Fruit fly (Drosophila melanogaster) whole organism, embryonic: ENCODE measurements around the gene Dpp10.

Experiments used
- B-H2 ChIP-seq: fragments of 200-800 bp; sonication (Bioruptor generic); optimal IDR thresholded peaks from 2 replicates; lab custom pipeline; 2018; ENCODE audit warnings: missing biosample characterization, mild to moderate bottlenecking, missing genetic modification characterization
- BEAF-32 ChIP-seq: fragments of 200-800 bp; sonication (Bioruptor generic); optimal IDR thresholded peaks from 3 replicates; lab custom pipeline; 2017; ENCODE audit warnings: missing biosample characterization, missing genetic modification characterization, mild to moderate bottlenecking, moderate library complexity, missing genetic modification reagents
- Bgb ChIP-seq: fragments of 200-800 bp; sonication (Bioruptor generic); IDR thresholded peaks from 2 replicates; pipeline ENCODE4 v1.3.6; 2022; ENCODE audit warnings: missing biosample characterization, missing genetic modification characterization; ENCODE audit not compliant: partially characterized antibody
- CG10431 ChIP-seq: fragments of 200-800 bp; sonication (Bioruptor generic); optimal IDR thresholded peaks from 3 replicates; lab custom pipeline; 2018; ENCODE audit warnings: missing biosample characterization, mild to moderate bottlenecking, missing genetic modification characterization
- CG11560 ChIP-seq: fragments of 200-800 bp; sonication (Bioruptor generic); IDR thresholded peaks from 3 replicates; pipeline ENCODE4 v1.3.6; 2022; ENCODE audit warnings: missing biosample characterization, missing genetic modification characterization
- CG15479 ChIP-seq: fragments of 200-800 bp; sonication (Bioruptor generic); optimal IDR thresholded peaks from 3 replicates; lab custom pipeline; 2019; ENCODE audit warnings: missing biosample characterization, mild to moderate bottlenecking, missing genetic modification characterization, moderate library complexity
- CG17802 ChIP-seq: fragments of 200-800 bp; sonication (Bioruptor generic); optimal IDR thresholded peaks from 2 replicates; lab custom pipeline; 2018; ENCODE audit warnings: missing biosample characterization, mild to moderate bottlenecking, missing genetic modification characterization, moderate library complexity
- CG18262 ChIP-seq: fragments of 200-800 bp; optimal IDR thresholded peaks from 3 replicates; lab custom pipeline; 2019; ENCODE audit warnings: missing biosample characterization, mild to moderate bottlenecking, missing genetic modification characterization, moderate library complexity
- CG31388 ChIP-seq: fragments of 200-800 bp; sonication (Bioruptor generic); optimal IDR thresholded peaks from 2 replicates; lab custom pipeline; 2016; ENCODE audit warnings: missing biosample characterization, missing genetic modification characterization
- CG31441 ChIP-seq: fragments of 200-800 bp; sonication (Bioruptor generic); IDR thresholded peaks from 2 replicates; pipeline ENCODE4 v1.3.6; 2022; ENCODE audit warnings: missing biosample characterization, missing genetic modification characterization
- CG3847 ChIP-seq: fragments of 200-800 bp; sonication (Bioruptor generic); IDR thresholded peaks from 2 replicates; pipeline ENCODE4 v1.3.6; 2022; ENCODE audit warnings: missing biosample characterization, missing genetic modification characterization
- CG6689 ChIP-seq: fragments of 200-800 bp; sonication (Bioruptor generic); IDR thresholded peaks from 2 replicates; pipeline ENCODE4 v1.3.6; 2022; ENCODE audit warnings: missing biosample characterization, missing genetic modification characterization
- CG7963 ChIP-seq: fragments of 200-800 bp; sonication (Bioruptor generic); IDR thresholded peaks from 3 replicates; pipeline ENCODE4 v1.3.6; 2022; ENCODE audit warnings: missing biosample characterization, missing genetic modification characterization; ENCODE audit not compliant: partially characterized antibody
- CG9932 ChIP-seq: fragments of 200-800 bp; sonication (Bioruptor generic); IDR thresholded peaks from 2 replicates; pipeline ENCODE4 v1.3.6; 2022; ENCODE audit warnings: missing biosample characterization, missing genetic modification characterization
- Dfd ChIP-seq, 2 experiments: fragments of >200 bp; optimal IDR thresholded peaks; 2 replicates each; lab custom pipeline; 2017; ENCODE audit warnings: missing biosample characterization in 2 of 2, missing genetic modification characterization in 2 of 2
- Doc3 ChIP-seq: fragments of 200-800 bp; sonication (Bioruptor generic); IDR thresholded peaks from 3 replicates; pipeline ENCODE4 v1.3.6; 2022; ENCODE audit warnings: missing biosample characterization, missing genetic modification characterization; ENCODE audit not compliant: partially characterized antibody
- Drgx ChIP-seq: fragments of 200-800 bp; sonication (Bioruptor generic); IDR thresholded peaks from 2 replicates; pipeline ENCODE4 v1.3.6; 2022; ENCODE audit warnings: missing biosample characterization, missing genetic modification characterization
- ERR ChIP-seq: fragments of 200-800 bp; sonication (Bioruptor generic); optimal IDR thresholded peaks from 2 replicates; lab custom pipeline; 2016; ENCODE audit warnings: missing biosample characterization, missing genetic modification characterization
- Lim3 ChIP-seq: fragments of 200-800 bp; sonication (Bioruptor generic); IDR thresholded peaks from 2 replicates; pipeline ENCODE4 v1.3.6; 2022; ENCODE audit warnings: missing biosample characterization, missing genetic modification characterization
- MBD-R2 ChIP-seq: fragments of 200-800 bp; sonication (Bioruptor generic); IDR thresholded peaks from 2 replicates; pipeline ENCODE4 v1.3.6; 2022; ENCODE audit warnings: missing biosample characterization, missing genetic modification characterization
- Meics ChIP-seq: fragments of 200-800 bp; sonication (Bioruptor generic); optimal IDR thresholded peaks from 2 replicates; lab custom pipeline; 2017; ENCODE audit warnings: missing biosample characterization, mild to moderate bottlenecking, missing genetic modification characterization
- Trl ChIP-seq, 3 experiments: fragments of >200 bp in 2 of 3; fragments of 200-800 bp in 1 of 3; sonication (Bioruptor generic) in 1 of 3; optimal IDR thresholded peaks; 2 replicates in 1 of 3; 3 replicates in 2 of 3; lab custom pipeline; 2016 to 2017; ENCODE audit warnings: missing biosample characterization in 1 of 3, missing genetic modification characterization in 1 of 3
- Usf ChIP-seq: fragments of 200-800 bp; sonication (Bioruptor generic); optimal IDR thresholded peaks from 2 replicates; lab custom pipeline; 2017; ENCODE audit warnings: missing genotype, missing biosample characterization, missing genetic modification characterization
- ac ChIP-seq: fragments of 200-800 bp; sonication (Bioruptor generic); optimal IDR thresholded peaks from 3 replicates; lab custom pipeline; 2017; ENCODE audit warnings: missing biosample characterization, mild to moderate bottlenecking, missing genetic modification characterization
- aop ChIP-seq: fragments of 200-800 bp; sonication (Bioruptor generic); IDR thresholded peaks from 2 replicates; pipeline ENCODE4 v1.3.6; 2022; ENCODE audit warnings: missing biosample characterization, missing genetic modification characterization
- bbx ChIP-seq: fragments of 200-800 bp; sonication (Bioruptor generic); IDR thresholded peaks from 2 replicates; pipeline ENCODE4 v1.3.6; 2022; ENCODE audit warnings: missing biosample characterization, missing genetic modification characterization; ENCODE audit not compliant: partially characterized antibody
- bsh ChIP-seq, 2 experiments: fragments of 200-800 bp; sonication (Bioruptor generic); optimal IDR thresholded peaks; 2 replicates each; lab custom pipeline; 2017 to 2018; ENCODE audit warnings: mild to moderate bottlenecking in 2 of 2, missing biosample characterization in 2 of 2, missing genetic modification characterization in 2 of 2, moderate library complexity in 1 of 2
- chn ChIP-seq: fragments of 200-800 bp; sonication (Bioruptor generic); optimal IDR thresholded peaks from 2 replicates; lab custom pipeline; 2016; ENCODE audit warnings: missing biosample characterization, missing genetic modification characterization
- crol ChIP-seq: fragments of 200-800 bp; sonication (Bioruptor generic); IDR thresholded peaks from 2 replicates; pipeline ENCODE4 v1.3.6; 2022; ENCODE audit warnings: missing biosample characterization, missing genetic modification characterization
- danr ChIP-seq: fragments of 200-800 bp; sonication (Bioruptor generic); IDR thresholded peaks from 2 replicates; pipeline ENCODE4 v1.3.6; 2022; ENCODE audit warnings: missing biosample characterization, missing genetic modification characterization
- esg ChIP-seq: fragments of 200-800 bp; sonication (Bioruptor generic); conservative IDR thresholded peaks from 2 replicates; pipeline ENCODE4 v1.3.6; 2022; ENCODE audit warnings: missing biosample characterization, missing genetic modification characterization
- eyg ChIP-seq: fragments of 200-800 bp; sonication (Bioruptor generic); optimal IDR thresholded peaks from 3 replicates; lab custom pipeline; 2016; ENCODE audit warnings: missing biosample characterization, missing genetic modification characterization
- gcm2 ChIP-seq: fragments of 200-800 bp; sonication (Bioruptor generic); optimal IDR thresholded peaks from 2 replicates; lab custom pipeline; 2016; ENCODE audit warnings: missing biosample characterization, missing genetic modification characterization
- grn ChIP-seq: fragments of 200-800 bp; sonication (Bioruptor generic); optimal IDR thresholded peaks from 3 replicates; lab custom pipeline; 2017; ENCODE audit warnings: missing biosample characterization, missing genetic modification characterization
- hth ChIP-seq: fragments of >200 bp; optimal IDR thresholded peaks from 2 replicates; lab custom pipeline; 2017; ENCODE audit warnings: inconsistent platforms
- jumu ChIP-seq: fragments of 200-800 bp; sonication (Bioruptor generic); optimal IDR thresholded peaks from 3 replicates; lab custom pipeline; 2016; ENCODE audit warnings: missing biosample characterization, missing genetic modification characterization
- lilli ChIP-seq: fragments of 200-800 bp; sonication (Bioruptor generic); optimal IDR thresholded peaks from 3 replicates; lab custom pipeline; 2016; ENCODE audit warnings: missing biosample characterization, missing genetic modification characterization
- lola ChIP-seq, 3 experiments: fragments of >200 bp in 2 of 3; fragments of 200-800 bp in 1 of 3; sonication (Bioruptor generic) in 1 of 3; optimal IDR thresholded peaks; 2 replicates each; lab custom pipeline; 2017 to 2019; ENCODE audit warnings: missing biosample characterization in 3 of 3, missing genetic modification characterization in 3 of 3, mild to moderate bottlenecking in 1 of 3, moderate library complexity in 1 of 3
- psq ChIP-seq: fragments of 200-800 bp; sonication (Bioruptor generic); optimal IDR thresholded peaks from 2 replicates; lab custom pipeline; 2017; ENCODE audit warnings: missing biosample characterization, missing genetic modification characterization
- stc ChIP-seq: fragments of 200-800 bp; sonication (Bioruptor generic); IDR thresholded peaks from 2 replicates; pipeline ENCODE4 v1.3.6; 2022; ENCODE audit warnings: missing biosample characterization, missing genetic modification characterization
- unc-4 ChIP-seq: fragments of 200-800 bp; sonication (Bioruptor generic); IDR thresholded peaks from 2 replicates; pipeline ENCODE4 v1.3.6; 2022; ENCODE audit warnings: missing biosample characterization, missing genetic modification characterization; ENCODE audit not compliant: partially characterized antibody
- vvl ChIP-seq: fragments of 200-800 bp; sonication (Bioruptor generic); IDR thresholded peaks from 2 replicates; pipeline ENCODE4 v1.3.6; 2022; ENCODE audit warnings: missing biosample characterization, missing genetic modification characterization
- wor ChIP-seq: fragments of 200-800 bp; sonication (Bioruptor generic); IDR thresholded peaks from 2 replicates; pipeline ENCODE4 v1.3.6; 2022; ENCODE audit warnings: missing biosample characterization, missing genetic modification characterization

Gene Dpp10

dm6 chr2L:6561463-6562357 lies 39.2 kb downstream of the Dpp10 start, which contains the start of the genes Trmt6 and Ent2 (continued):
- TF ChIP-seq Dfd (GFP tag; optimal IDR thresholded peaks at IDR 0.05; lab: Kevin White, UChicago) = peak in 1 of 2 experiments; percentile 8
- peak; percentile 80 for TF ChIP-seq CG31388 (GFP tag; lab: Kevin White, UChicago)
- TF ChIP-seq unc-4 = no peak
- TF ChIP-seq bsh (GFP tag; optimal IDR thresholded peaks at IDR 0.05; lab: Kevin White, UChicago) = peak; percentile 79 to 96
- peak; percentile 96 for TF ChIP-seq MBD-R2 (GFP tag; lab: Robert Waterston, UW)
- peak; percentile 90 for TF ChIP-seq gcm2 (GFP tag; lab: Kevin White, UChicago)
- TF ChIP-seq stc (GFP tag; lab: Robert Waterston, UW) = peak; percentile 97
- peak; percentile 65 for TF ChIP-seq CG10431 (GFP tag; lab: Kevin White, UChicago)
- 0 out of 2 replicates have a peak, but pooled peaks have one; percentile 32 for TF ChIP-seq bbx (GFP tag; lab: Robert Waterston, UW)
- TF ChIP-seq BEAF-32 (GFP tag; lab: Kevin White, UChicago) = peak; percentile 34

DNA sequence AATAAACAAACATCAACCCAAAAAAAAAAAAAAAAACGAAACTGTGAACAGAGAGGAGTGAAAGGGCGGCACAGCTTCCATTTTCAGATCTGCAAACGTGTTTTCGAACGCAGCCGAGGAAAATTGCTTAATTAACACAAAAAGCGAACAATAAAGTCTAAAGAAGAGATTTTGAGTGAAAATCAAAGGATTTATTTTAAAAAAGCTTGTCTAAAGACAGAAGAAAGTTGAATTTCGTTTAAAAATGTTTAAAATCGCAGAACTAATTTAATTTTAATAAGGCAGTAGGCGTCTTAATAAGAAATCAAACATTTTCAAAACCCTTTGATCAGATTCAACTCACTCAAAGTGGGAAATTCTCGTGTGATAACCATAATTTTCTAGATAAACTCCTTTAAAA lies 41.7 kb downstream of the Dpp10 start, which contains the start of gene COX5BL:
Gene COX5BL (plus strand): TSS at position 301 of the 400 bp plus-strand sequence.
- no peak for TF ChIP-seq jumu (GFP tag; lab: Kevin White, UChicago)
- TF ChIP-seq grn (GFP tag; lab: Kevin White, UChicago) = no peak
- TF ChIP-seq esg = no peak
- TF ChIP-seq Drgx (GFP tag; lab: Robert Waterston, UW) = no peak
- TF ChIP-seq Usf (GFP tag; lab: Kevin White, UChicago) = no peak
- no peak for TF ChIP-seq Meics (GFP tag; lab: Kevin White, UChicago)
- TF ChIP-seq Doc3 (GFP tag; lab: Robert Waterston, UW) = no peak
- TF ChIP-seq eyg (GFP tag; lab: Kevin White, UChicago) = no peak
- TF ChIP-seq CG3847 (GFP tag; lab: Robert Waterston, UW) = no peak

DNA sequence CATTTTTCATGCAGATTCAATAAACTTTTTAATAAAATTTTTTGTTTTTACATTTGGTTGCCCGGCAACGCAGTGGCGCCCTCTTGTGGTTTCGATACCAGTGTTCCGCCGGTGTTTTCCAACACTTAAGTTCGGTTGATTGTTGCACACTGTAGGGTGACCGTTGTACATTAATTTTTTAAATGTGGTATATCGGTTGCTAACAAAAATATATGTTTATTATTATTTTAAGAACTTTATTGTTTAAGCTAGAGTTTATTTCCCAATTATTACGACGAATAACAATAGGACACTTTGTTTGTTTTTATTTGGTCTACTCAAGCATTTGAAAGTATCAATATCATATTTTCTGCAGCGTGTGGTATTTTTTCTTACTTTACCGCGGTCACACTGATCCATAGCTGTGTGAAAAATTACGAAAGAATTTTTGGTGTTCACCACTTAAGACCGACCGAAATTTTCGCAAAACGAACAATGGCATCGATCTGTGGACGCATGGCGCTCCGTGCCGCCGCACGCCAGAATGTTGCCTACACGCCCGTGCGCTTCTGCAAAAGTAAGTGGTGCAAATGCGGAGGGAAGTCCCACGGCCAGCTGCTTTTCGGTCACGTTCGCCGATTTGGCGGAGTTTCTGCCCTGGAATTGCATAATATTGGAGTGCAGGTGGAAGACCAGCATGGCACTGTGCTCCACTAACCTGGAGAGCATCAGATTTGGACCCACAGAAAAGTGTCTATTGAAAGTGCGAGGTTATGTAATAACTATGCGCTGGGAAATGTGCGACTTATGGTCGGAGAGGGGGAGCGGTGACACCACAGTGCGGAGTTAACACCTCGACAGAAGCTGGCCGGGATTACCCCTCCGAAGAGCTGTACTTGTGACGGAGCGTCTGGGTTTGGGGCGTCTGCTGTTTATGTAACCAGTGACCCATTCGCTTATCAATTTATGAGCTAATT lies 43.2 kb downstream of the Dpp10 start, which contains the start of the genes IFT52 and COX5B:
Gene IFT52 (minus strand): TSS at position 74 of the 956 bp plus-strand sequence.
Gene COX5B (plus strand): TSS at position 372 of the 956 bp plus-strand sequence.
- TF ChIP-seq psq (GFP tag; lab: Kevin White, UChicago) (peak; percentile 2), Trl (optimal IDR thresholded peaks at IDR 0.05; lab: Kevin White, UChicago) (no peak), Trl (GFP tag; optimal IDR thresholded peaks at IDR 0.05; lab: Kevin White, UChicago) (peak; percentile 70), CG31441 (GFP tag; lab: Robert Waterston, UW) (peak; percentile 61), Lim3 (GFP tag; lab: Robert Waterston, UW) (no peak), B-H2 (GFP tag; lab: Kevin White, UChicago) (peak; percentile 82), danr (GFP tag; lab: Robert Waterston, UW) (no peak; the same call in 1 of the 2 replicates), lola (GFP tag; optimal IDR thresholded peaks at IDR 0.05; lab: Kevin White, UChicago) (peak in 1 of 3 experiments; percentile 53), ERR (GFP tag; lab: Kevin White, UChicago) (peak; percentile 54), CG18262 (tag; lab: Kevin White, UChicago) (peak; percentile 51), hth (lab: Kevin White, UChicago) (no peak), chn (no peak), vvl (GFP tag; lab: Robert Waterston, UW) (peak; percentile 81), wor (no peak), CG7963 (GFP tag; lab: Robert Waterston, UW) (no peak), CG15479 (GFP tag; lab: Kevin White, UChicago) (no peak), aop (GFP tag; lab: Robert Waterston, UW) (no peak), ac (GFP tag; lab: Kevin White, UChicago) (no peak), CG11560 (tag; lab: Robert Waterston, UW) (no peak), crol (GFP tag; lab: Robert Waterston, UW) (peak; percentile 86), lilli (peak; percentile 2), CG9932 (peak; percentile 85), Bgb (GFP tag; lab: Robert Waterston, UW) (peak; percentile 57), CG6689 (no peak), CG17802 (peak; percentile 61)
